Worm (Caenorhabditis elegans) whole organism, L4 larva: Measurements from ENCODE around the gene eng-1.

Source experiments
- F10B5.3 ChIP-seq: sonication (generic microtip); optimal IDR thresholded peaks from 2 replicates; lab custom pipeline; 2016; ENCODE audit warnings: mild to moderate bottlenecking, missing genetic modification characterization, missing compliant biosample characterization
- F26F4.8 ChIP-seq: fragments of 200-800 bp; sonication (Bioruptor generic); conservative IDR thresholded peaks from 2 replicates; pipeline ENCODE4 v1.3.6; 2022; ENCODE audit warnings: missing genetic modification characterization, missing compliant biosample characterization
- F37D6.2 ChIP-seq: sonication (generic microtip); optimal IDR thresholded peaks from 2 replicates; lab custom pipeline; 2016; ENCODE audit warnings: mild to moderate bottlenecking, missing genetic modification characterization, missing compliant biosample characterization
- F44E2.7 ChIP-seq: fragments of 200-800 bp; sonication (Bioruptor generic); IDR thresholded peaks from 2 replicates; pipeline ENCODE4 v2.1.2; 2022; ENCODE audit warnings: missing genetic modification characterization, missing compliant biosample characterization
- R02D3.7 ChIP-seq: fragments of 150-350 bp; sonication (generic microtip); optimal IDR thresholded peaks from 3 replicates; lab custom pipeline; 2014; ENCODE audit warnings: missing biosample characterization, missing genetic modification characterization
- T20F7.1 ChIP-seq: fragments of 200-800 bp; sonication (Bioruptor generic); optimal IDR thresholded peaks from 2 replicates; lab custom pipeline; 2018; ENCODE audit warnings: mild to moderate bottlenecking, missing genetic modification characterization, missing compliant biosample characterization
- Y75B8A.6 ChIP-seq: fragments of 200-800 bp; sonication (Bioruptor generic); IDR thresholded peaks from 2 replicates; pipeline ENCODE4 v1.3.6; 2022; ENCODE audit warnings: missing genetic modification reagents, missing genetic modification characterization, missing compliant biosample characterization
- ZK337.2 ChIP-seq: fragments of 200-800 bp; sonication (Bioruptor generic); IDR thresholded peaks from 2 replicates; pipeline ENCODE4 v1.3.6; 2022; ENCODE audit warnings: missing genetic modification reagents, missing genetic modification characterization, missing compliant biosample characterization
- aha-1 ChIP-seq: fragments of 150-350 bp; peaks from one replicate; lab custom pipeline; 2014; ENCODE audit warnings: missing biosample characterization, missing genetic modification characterization
- aly-2 ChIP-seq: sonication (generic microtip); optimal IDR thresholded peaks from 2 replicates; lab custom pipeline; 2018; ENCODE audit warnings: missing biosample characterization, missing genetic modification characterization
- arid-1 ChIP-seq: fragments of 200-800 bp; sonication (Bioruptor generic); conservative IDR thresholded peaks from 2 replicates; pipeline ENCODE4 v1.3.6; 2022; ENCODE audit warnings: missing genetic modification reagents, missing genetic modification characterization, missing compliant biosample characterization
- attf-4 ChIP-seq: sonication (generic microtip); optimal IDR thresholded peaks from 3 replicates; lab custom pipeline; 2017; ENCODE audit warnings: missing biosample characterization, missing genetic modification characterization
- ceh-62 ChIP-seq: sonication (generic microtip); optimal IDR thresholded peaks from 2 replicates; lab custom pipeline; 2017; ENCODE audit warnings: missing biosample characterization, missing genetic modification characterization
- ceh-82 ChIP-seq: sonication (generic microtip); optimal IDR thresholded peaks from 2 replicates; lab custom pipeline; 2017; ENCODE audit warnings: missing biosample characterization, missing genetic modification characterization
- daf-16 ChIP-seq, 3 experiments: sonication (generic microtip); optimal IDR thresholded peaks; 2 replicates each; lab custom pipeline; 2016 to 2017; ENCODE audit warnings: missing genetic modification characterization in 3 of 3, missing genetic modification reagents in 3 of 3, mild to moderate bottlenecking in 2 of 3, missing compliant biosample characterization in 2 of 3, missing biosample characterization in 1 of 3, moderate library complexity in 1 of 3
- dmd-6 ChIP-seq: fragments of 200-800 bp; sonication (Bioruptor generic); IDR thresholded peaks from 2 replicates; pipeline ENCODE4 v1.3.6; 2022; ENCODE audit warnings: missing genetic modification reagents, missing genetic modification characterization, missing compliant biosample characterization
- dpl-1 ChIP-seq: fragments of 150-350 bp; optimal IDR thresholded peaks from 2 replicates; lab custom pipeline; 2014; ENCODE audit warnings: missing biosample characterization, missing genetic modification reagents, missing genetic modification characterization
- duxl-1 ChIP-seq: sonication (generic microtip); optimal IDR thresholded peaks from 2 replicates; lab custom pipeline; 2016; ENCODE audit warnings: mild to moderate bottlenecking, missing genetic modification characterization, moderate library complexity, missing compliant biosample characterization; ENCODE audit not compliant: poor library complexity
- dve-1 ChIP-seq: sonication (generic microtip); optimal IDR thresholded peaks from 2 replicates; lab custom pipeline; 2017; ENCODE audit warnings: antibody characterized with exemption, mild to moderate bottlenecking, missing genetic modification characterization, missing compliant biosample characterization; ENCODE audit not compliant: insufficient read depth
- egl-43 ChIP-seq: fragments of 200-800 bp; sonication (Bioruptor generic); IDR thresholded peaks from 2 replicates; pipeline ENCODE4 v1.3.6; 2022; ENCODE audit warnings: missing genetic modification reagents, missing genetic modification characterization, missing compliant biosample characterization
- hif-1 ChIP-seq, 2 experiments: sonication (generic microtip); optimal IDR thresholded peaks; 2 replicates each; lab custom pipeline; 2016 to 2017; ENCODE audit warnings: missing compliant biosample characterization in 2 of 2, missing genetic modification characterization in 2 of 2, missing genetic modification reagents in 2 of 2, missing genotype in 2 of 2, mild to moderate bottlenecking in 1 of 2
- hlh-30 ChIP-seq: sonication (generic microtip); optimal IDR thresholded peaks from 2 replicates; lab custom pipeline; 2017; ENCODE audit warnings: antibody characterized with exemption, mild to moderate bottlenecking, missing genetic modification characterization, missing compliant biosample characterization; ENCODE audit not compliant: insufficient read depth
- hmg-1.1 ChIP-seq: fragments of 200-800 bp; sonication (Bioruptor generic); IDR thresholded peaks from 2 replicates; pipeline ENCODE4 v1.3.6; 2022; ENCODE audit warnings: missing genetic modification reagents, missing genetic modification characterization, missing compliant biosample characterization
- jun-1 ChIP-seq: fragments of 150-350 bp; optimal IDR thresholded peaks from 2 replicates; lab custom pipeline; 2014; ENCODE audit warnings: missing biosample characterization, missing genetic modification reagents, missing genetic modification characterization
- lin-1 ChIP-seq: fragments of 200-800 bp; sonication (Bioruptor generic); IDR thresholded peaks from 2 replicates; pipeline ENCODE4 v1.3.6; 2022; ENCODE audit warnings: missing genetic modification reagents, missing genetic modification characterization, missing compliant biosample characterization
- lin-15B ChIP-seq: fragments of 150-350 bp; sonication (generic microtip); optimal IDR thresholded peaks from 3 replicates; lab custom pipeline; 2014; ENCODE audit warnings: missing biosample characterization, missing genetic modification characterization
- lsy-2 ChIP-seq, 2 experiments: fragments of 150-350 bp in 1 of 2; sonication (generic microtip) in 1 of 2; optimal IDR thresholded peaks; 2 replicates each; lab custom pipeline; 2014 to 2017; ENCODE audit warnings: missing biosample characterization in 2 of 2, missing genetic modification characterization in 2 of 2
- madf-5 ChIP-seq, 2 experiments: fragments of 200-800 bp; sonication (Bioruptor generic); IDR thresholded peaks; 2 replicates each; pipeline ENCODE4 v1.3.6; 2022; ENCODE audit warnings: missing compliant biosample characterization in 2 of 2, missing genetic modification characterization in 2 of 2
- mdl-1 ChIP-seq, 2 experiments: fragments of 150-350 bp in 1 of 2; sonication (generic microtip) in 1 of 2; optimal IDR thresholded peaks; 2 replicates each; lab custom pipeline; 2014 to 2017; ENCODE audit warnings: missing biosample characterization in 2 of 2, missing genetic modification characterization in 2 of 2
- mep-1 ChIP-seq: fragments of 150-350 bp; sonication (generic microtip); optimal IDR thresholded peaks from 3 replicates; lab custom pipeline; 2014; ENCODE audit warnings: missing biosample characterization, missing genetic modification characterization
- nhr-10 ChIP-seq: fragments of 150-350 bp; optimal IDR thresholded peaks from 2 replicates; lab custom pipeline; 2014; ENCODE audit warnings: missing biosample characterization, missing genetic modification characterization
- nhr-11 ChIP-seq: fragments of 150-350 bp; optimal IDR thresholded peaks from 2 replicates; lab custom pipeline; 2014; ENCODE audit warnings: missing biosample characterization, missing genetic modification characterization
- nhr-237 ChIP-seq: sonication (generic microtip); optimal IDR thresholded peaks from 2 replicates; lab custom pipeline; 2017; ENCODE audit warnings: missing biosample characterization, missing genetic modification characterization
- nhr-25 ChIP-seq: sonication (generic microtip); optimal IDR thresholded peaks from 2 replicates; lab custom pipeline; 2017; ENCODE audit warnings: missing genetic modification characterization, mild to moderate bottlenecking, missing compliant biosample characterization, antibody characterized with exemption, moderate library complexity, borderline replicate concordance; ENCODE audit not compliant: insufficient read depth
- nhr-42 ChIP-seq: fragments of 200-800 bp; sonication (Bioruptor generic); IDR thresholded peaks from 2 replicates; pipeline ENCODE4 v1.3.6; 2022; ENCODE audit warnings: missing genetic modification characterization, missing compliant biosample characterization
- nhr-6 ChIP-seq: fragments of 150-350 bp; optimal IDR thresholded peaks from 2 replicates; lab custom pipeline; 2014; ENCODE audit warnings: missing biosample characterization, missing genetic modification characterization
- pha-4 ChIP-seq, 2 experiments: fragments of 150-350 bp in 1 of 2; fragments of 200-800 bp in 1 of 2; sonication (Bioruptor generic) in 1 of 2; IDR thresholded peaks in 1 of 2; optimal IDR thresholded peaks in 1 of 2; 2 replicates each; pipeline versions ENCODE4 v1.3.6 to Lab custom; 2014 to 2022; ENCODE audit warnings: missing genetic modification characterization in 2 of 2, missing genetic modification reagents in 2 of 2, missing biosample characterization in 1 of 2, missing compliant biosample characterization in 1 of 2
- php-3 ChIP-seq: fragments of 200-800 bp; sonication (Bioruptor generic); IDR thresholded peaks from 2 replicates; pipeline ENCODE4 v1.3.6; 2022; ENCODE audit warnings: missing genetic modification reagents, missing genetic modification characterization, missing compliant biosample characterization
- pqm-1 ChIP-seq: sonication (generic microtip); optimal IDR thresholded peaks from 2 replicates; lab custom pipeline; 2017; ENCODE audit warnings: missing biosample characterization, missing genetic modification characterization
- set-16 ChIP-seq: fragments of 200-800 bp; sonication (Bioruptor generic); IDR thresholded peaks from 2 replicates; pipeline ENCODE4 v1.3.6; 2022; ENCODE audit warnings: missing genetic modification reagents, missing genetic modification characterization, missing compliant biosample characterization
- skn-1 ChIP-seq: fragments of 150-350 bp; optimal IDR thresholded peaks from 2 replicates; lab custom pipeline; 2014; ENCODE audit warnings: missing biosample characterization, missing genetic modification characterization
- snpc-4 ChIP-seq: fragments of 150-350 bp; optimal IDR thresholded peaks from 2 replicates; lab custom pipeline; 2014; ENCODE audit warnings: missing biosample characterization, missing genetic modification characterization
- unc-62 ChIP-seq, 3 experiments: fragments of 150-350 bp in 1 of 3; sonication (generic microtip); optimal IDR thresholded peaks in 2 of 3; peaks in 1 of 3; 1 replicate in 1 of 3; 2 replicates in 2 of 3; lab custom pipeline; 2014 to 2017; ENCODE audit warnings: missing biosample characterization in 3 of 3, missing genetic modification characterization in 3 of 3, missing genetic modification reagents in 3 of 3, missing genotype in 1 of 3
- zip-2 ChIP-seq: fragments of 150-350 bp; optimal IDR thresholded peaks from 2 replicates; lab custom pipeline; 2014; ENCODE audit warnings: missing biosample characterization, missing genetic modification characterization
- ztf-11 ChIP-seq: fragments of 150-350 bp; optimal IDR thresholded peaks from 2 replicates; lab custom pipeline; 2014; ENCODE audit warnings: missing biosample characterization, missing genetic modification characterization
- ztf-7 ChIP-seq: fragments of 150-350 bp; optimal IDR thresholded peaks from 2 replicates; lab custom pipeline; 2014; ENCODE audit warnings: missing biosample characterization, missing genetic modification characterization

The eng-1 gene

ce11 chrIII:5841676-5842075 is 26.6 kb downstream of the eng-1 start (continued):
- TF ChIP-seq ztf-11 (tag; lab: Kevin White, UChicago) (no peak), ceh-62 (tag; lab: Kevin White, UChicago) (no peak), ztf-7 (no peak), mdl-1 (tag; optimal IDR thresholded peaks at IDR 0.05; lab: Kevin White, UChicago) (peak; percentile 7 to 83), Y75B8A.6 (GFP tag; lab: Robert Waterston, UW) (no peak), lsy-2 (tag; optimal IDR thresholded peaks at IDR 0.05; lab: Kevin White, UChicago) (peak in 1 of 2 experiments; percentile 59), duxl-1 (tag; lab: Kevin White, UChicago) (no peak), php-3 (GFP tag; lab: Robert Waterston, UW) (no peak), jun-1 (tag; lab: Kevin White, UChicago) (no peak), dve-1 (peak; percentile 53), mep-1 (tag; lab: Kevin White, UChicago) (peak; percentile 50), ceh-82 (tag; lab: Kevin White, UChicago) (no peak), egl-43 (no peak), nhr-10 (tag; lab: Kevin White, UChicago) (no peak), set-16 (GFP tag; lab: Robert Waterston, UW) (no peak), madf-5 (GFP tag; IDR thresholded peaks at IDR 0.05; lab: Robert Waterston, UW) (no peak), hif-1 (tag; optimal IDR thresholded peaks at IDR 0.05; lab: Kevin White, UChicago) (no peak), F10B5.3 (tag; lab: Kevin White, UChicago) (no peak), arid-1 (no peak), daf-16 (GFP tag; optimal IDR thresholded peaks at IDR 0.05; lab: Kevin White, UChicago) (no peak), daf-16 (tag; optimal IDR thresholded peaks at IDR 0.05; lab: Kevin White, UChicago) (no peak), nhr-6 (tag; lab: Kevin White, UChicago) (no peak), nhr-42 (GFP tag; lab: Robert Waterston, UW) (no peak), dpl-1 (GFP tag; lab: Kevin White, UChicago) (peak; percentile 6), nhr-11 (tag; lab: Kevin White, UChicago) (peak; percentile 74)

ce11 chrIII:5840815-5841573 is 27.3 kb downstream of the eng-1 start:
- TF ChIP-seq dve-1 (peak; percentile 56), T20F7.1 (GFP tag; lab: Kevin White, UChicago) (no peak), skn-1 (no peak), daf-16 (GFP tag; optimal IDR thresholded peaks at IDR 0.05; lab: Kevin White, UChicago) (no peak), daf-16 (tag; optimal IDR thresholded peaks at IDR 0.05; lab: Kevin White, UChicago) (peak; percentile 7), dmd-6 (peak; percentile 64), unc-62 (GFP tag; optimal IDR thresholded peaks at IDR 0.05 in 1 of 2; lab: Kevin White, UChicago) (peak in 1 of 2 experiments; percentile 52), unc-62 (tag; optimal IDR thresholded peaks at IDR 0.05; lab: Kevin White, UChicago) (no peak), hmg-1.1 (0 out of 2 replicates have a peak, but pooled peaks have one; percentile 19), hlh-30 (peak; percentile 52), aha-1 (tag; lab: Kevin White, UChicago) (peak; percentile 47)
- TF ChIP-seq, all 104 proteins: peak for 7

DNA sequence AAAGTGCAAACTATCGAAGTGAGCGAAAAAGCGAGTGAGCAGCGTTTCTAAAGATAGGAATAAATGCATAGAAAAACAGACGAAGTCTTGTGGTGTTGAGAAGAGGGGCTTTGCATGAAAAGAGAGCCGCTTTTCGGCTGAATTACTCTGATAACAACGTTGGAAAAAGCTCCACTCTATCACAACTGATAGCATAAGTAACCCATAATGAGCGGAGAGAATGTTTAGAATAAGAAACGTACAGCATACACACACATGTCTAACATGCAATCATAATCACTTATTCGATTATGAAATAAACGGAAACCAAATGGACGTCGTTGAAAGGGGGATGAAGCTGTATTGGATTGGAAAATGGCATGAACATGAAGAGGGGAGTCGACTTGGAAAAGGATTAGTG is 28.0 kb downstream of the eng-1 start:
- TF ChIP-seq zip-2 (tag; lab: Kevin White, UChicago): no peak
- TF ChIP-seq daf-16 (GFP tag; optimal IDR thresholded peaks at IDR 0.05; lab: Kevin White, UChicago): no peak
- TF ChIP-seq daf-16 (tag; optimal IDR thresholded peaks at IDR 0.05; lab: Kevin White, UChicago): peak; percentile 49
- no peak for TF ChIP-seq aly-2 (tag; lab: Kevin White, UChicago)
- no peak for TF ChIP-seq lin-1 (GFP tag; lab: Robert Waterston, UW)
- TF ChIP-seq F37D6.2 (tag; lab: Kevin White, UChicago): no peak
- no peak for TF ChIP-seq pha-4 (GFP tag; IDR thresholded peaks at IDR 0.05; lab: Robert Waterston, UW)
- no peak for TF ChIP-seq pha-4 (tag; optimal IDR thresholded peaks at IDR 0.05; lab: Kevin White, UChicago)
- peak; percentile 59 for TF ChIP-seq pqm-1
- TF ChIP-seq lin-15B: no peak
- TF ChIP-seq duxl-1 (tag; lab: Kevin White, UChicago): no peak
- no peak for TF ChIP-seq F44E2.7
- no peak for TF ChIP-seq nhr-25 (tag; lab: Kevin White, UChicago)
- no peak for TF ChIP-seq snpc-4 (tag; lab: Kevin White, UChicago)
- TF ChIP-seq nhr-237: no peak
- TF ChIP-seq F26F4.8: no peak
- no peak for TF ChIP-seq ZK337.2
- no peak for TF ChIP-seq R02D3.7 (tag; lab: Kevin White, UChicago)
- no peak for TF ChIP-seq attf-4 (tag; lab: Kevin White, UChicago)
